Worm (Caenorhabditis elegans): ENCODE results near the gene try-10.

DNA sequence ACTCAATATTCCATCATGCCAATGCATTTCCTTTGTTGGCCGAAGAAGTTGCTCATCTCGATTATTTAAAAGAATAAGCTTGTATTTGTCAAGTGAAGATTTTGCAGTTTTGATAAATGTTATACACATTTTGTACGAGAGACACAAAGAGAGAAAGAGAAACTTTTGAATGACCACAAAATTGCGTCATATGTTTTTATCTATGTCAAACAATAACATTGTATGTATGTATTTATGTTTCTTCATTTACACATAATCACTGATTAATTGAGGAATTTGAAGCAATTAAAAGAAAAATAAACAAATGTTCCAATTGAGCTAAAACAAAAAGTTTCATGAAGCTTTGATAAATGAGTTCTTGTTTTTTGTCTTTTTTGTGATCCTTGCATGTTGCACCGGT lies 49.9 kb downstream of the try-10 start, which contains the start of gene hrg-9:
- TF ChIP-seq ztf-26 (tag; optimal IDR thresholded peaks at IDR 0.05) (no peak), ztf-28 (GFP tag; IDR thresholded peaks at IDR 0.05) (no peak)

Measured in whole organism, young adult.